Worm (Caenorhabditis elegans) whole organism, L1 larva: ENCODE data around the gene tmem-138.

ENCODE experiments used
- Y116A8C.19 ChIP-seq: sonication (generic microtip); optimal IDR thresholded peaks from 2 replicates; lab custom pipeline; 2016; ENCODE audit warnings: missing compliant biosample characterization, missing genetic modification characterization, borderline replicate concordance
- ceh-8 ChIP-seq: fragments of 200-800 bp; sonication (Bioruptor generic); optimal IDR thresholded peaks from 2 replicates; lab custom pipeline; 2018; ENCODE audit warnings: mild to moderate bottlenecking, missing genetic modification characterization, moderate library complexity, missing compliant biosample characterization
- efl-1 ChIP-seq, 4 experiments: fragments of 150-350 bp; optimal IDR thresholded peaks in 3 of 4; peaks in 1 of 4; 1 replicate in 1 of 4; 2 replicates in 3 of 4; lab custom pipeline; 2014; ENCODE audit warnings: missing biosample characterization in 2 of 4, missing genetic modification characterization in 2 of 4, missing genetic modification reagents in 2 of 4
- elt-2 ChIP-seq: sonication (generic microtip); optimal IDR thresholded peaks from 2 replicates; lab custom pipeline; 2016; ENCODE audit warnings: missing genetic modification characterization, mild to moderate bottlenecking, inconsistent platforms, missing compliant biosample characterization, missing genetic modification reagents
- hpl-2 ChIP-seq: fragments of 150-350 bp; optimal IDR thresholded peaks from 2 replicates; lab custom pipeline; 2014; ENCODE audit warnings: missing biosample characterization, missing genetic modification reagents, missing genetic modification characterization
- lin-13 ChIP-seq: fragments of 150-350 bp; optimal IDR thresholded peaks from 2 replicates; lab custom pipeline; 2014; ENCODE audit warnings: missing biosample characterization, missing genetic modification reagents, missing genetic modification characterization
- lin-39 ChIP-seq: fragments of 150-350 bp; optimal IDR thresholded peaks from 2 replicates; lab custom pipeline; 2014; ENCODE audit warnings: missing biosample characterization, missing genetic modification reagents, missing genetic modification characterization
- nhr-11 ChIP-seq: fragments of 150-350 bp; optimal IDR thresholded peaks from 2 replicates; lab custom pipeline; 2014; ENCODE audit warnings: missing biosample characterization, missing genetic modification characterization
- nhr-19 ChIP-seq: fragments of 200-800 bp; sonication (Bioruptor generic); conservative IDR thresholded peaks from 2 replicates; pipeline ENCODE4 v1.3.6; 2022; ENCODE audit warnings: missing genetic modification characterization, missing compliant biosample characterization
- nhr-20 ChIP-seq: sonication (generic microtip); optimal IDR thresholded peaks from 2 replicates; lab custom pipeline; 2016; ENCODE audit warnings: mild to moderate bottlenecking, missing genetic modification characterization, missing compliant biosample characterization
- nhr-71 ChIP-seq: sonication (generic microtip); optimal IDR thresholded peaks from 2 replicates; lab custom pipeline; 2016; ENCODE audit warnings: mild to moderate bottlenecking, missing genetic modification characterization, moderate library complexity, missing compliant biosample characterization
- pax-3 ChIP-seq: fragments of 200-800 bp; sonication (Bioruptor generic); optimal IDR thresholded peaks from 2 replicates; lab custom pipeline; 2018; ENCODE audit warnings: mild to moderate bottlenecking, missing genetic modification characterization, moderate library complexity, missing compliant biosample characterization
- swsn-7 ChIP-seq: sonication (generic microtip); optimal IDR thresholded peaks from 2 replicates; lab custom pipeline; 2016; ENCODE audit warnings: missing genetic modification characterization, missing compliant biosample characterization

The tmem-138 gene

DNA sequence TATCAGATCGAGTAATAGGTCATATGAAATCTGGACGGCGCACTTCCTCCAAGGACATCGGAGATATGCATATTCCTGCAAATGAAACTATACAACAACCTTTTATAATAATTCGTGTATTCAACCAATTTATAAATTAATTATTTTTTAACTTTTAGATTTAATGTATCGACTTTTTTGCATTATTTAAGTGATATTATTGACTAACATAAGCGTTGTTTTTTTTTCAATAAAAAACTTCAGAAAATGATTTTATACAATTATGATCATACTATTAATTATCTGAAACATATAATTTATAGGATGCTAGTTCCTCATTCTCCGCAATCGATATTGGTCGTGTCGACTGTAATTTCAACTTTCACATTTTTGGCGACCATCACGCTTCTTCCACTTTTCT, 46.9 kb downstream of the tmem-138 start, which contains the start of gene col-76:
Gene col-76, plus strand, starts transcription at position 301 of the 400 bp plus-strand sequence.
- TF ChIP-seq nhr-19 (GFP tag; lab: Robert Waterston, UW): no peak
- TF ChIP-seq ceh-8 (GFP tag; lab: Kevin White, UChicago): no peak
- TF ChIP-seq nhr-20 (tag; lab: Kevin White, UChicago): no peak
- TF ChIP-seq hpl-2: no peak
- TF ChIP-seq lin-39 (tag; lab: Kevin White, UChicago): no peak
- TF ChIP-seq Y116A8C.19: no peak
- TF ChIP-seq pax-3 (tag; lab: Kevin White, UChicago): no peak
- TF ChIP-seq nhr-11 (tag; lab: Kevin White, UChicago): no peak
- TF ChIP-seq lin-13 (GFP tag; lab: Kevin White, UChicago): no peak
- TF ChIP-seq nhr-71 (tag; lab: Kevin White, UChicago): no peak

DNA sequence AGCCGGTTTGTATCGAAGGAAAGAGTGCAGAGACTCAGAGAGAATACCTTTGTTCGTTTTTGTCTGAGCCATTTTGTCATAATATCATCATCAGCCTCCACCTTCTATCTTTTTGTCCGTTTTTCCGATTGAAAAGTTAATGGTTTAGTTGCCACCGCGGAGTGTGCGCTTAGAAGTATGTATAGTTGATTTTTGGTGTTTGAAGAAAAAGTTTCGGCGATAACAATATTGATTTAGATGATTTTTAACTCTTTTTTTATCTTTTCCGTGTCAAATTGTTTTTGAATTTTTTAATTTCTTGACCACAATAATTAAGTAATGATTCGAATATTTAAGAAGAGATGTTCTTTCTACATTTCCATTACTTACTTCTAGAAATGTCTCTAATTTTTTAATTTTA, 48.5 kb downstream of the tmem-138 start:
- TF ChIP-seq efl-1 (optimal IDR thresholded peaks at IDR 0.05; lab: Kevin White, UChicago) (no peak), efl-1 (GFP tag; optimal IDR thresholded peaks at IDR 0.05 in 1 of 2; lab: Kevin White, UChicago) (peak in 1 of 2 experiments; percentile 79), pax-3 (tag; lab: Kevin White, UChicago) (no peak), elt-2 (tag; lab: Kevin White, UChicago) (peak; percentile 30), swsn-7 (no peak)
